Fruit fly (Drosophila melanogaster) whole organism, embryonic: ENCODE results near the gene CG4074.

Experiments used
- ATbp ChIP-seq: fragments of 200-800 bp; sonication (Bioruptor generic); optimal IDR thresholded peaks from 2 replicates; lab custom pipeline; 2017; ENCODE audit warnings: missing biosample characterization, mild to moderate bottlenecking, missing genetic modification characterization, missing genetic modification reagents
- Adf1 ChIP-seq: fragments of 200-800 bp; sonication (Bioruptor generic); IDR thresholded peaks from 2 replicates; pipeline ENCODE4 v1.3.6; 2022; ENCODE audit warnings: missing biosample characterization, missing genetic modification characterization
- Atf-2 ChIP-seq: fragments of 200-800 bp; sonication (Bioruptor generic); optimal IDR thresholded peaks from 2 replicates; lab custom pipeline; 2016; ENCODE audit warnings: missing biosample characterization, missing genetic modification characterization
- B-H2 ChIP-seq: fragments of 200-800 bp; sonication (Bioruptor generic); optimal IDR thresholded peaks from 2 replicates; lab custom pipeline; 2018; ENCODE audit warnings: missing biosample characterization, mild to moderate bottlenecking, missing genetic modification characterization
- CG10267 ChIP-seq: fragments of 200-800 bp; sonication (Bioruptor generic); optimal IDR thresholded peaks from 2 replicates; lab custom pipeline; 2018; ENCODE audit warnings: missing biosample characterization, mild to moderate bottlenecking, missing genetic modification characterization, moderate library complexity
- CG11247 ChIP-seq: fragments of 200-800 bp; sonication (Bioruptor generic); IDR thresholded peaks from 2 replicates; pipeline ENCODE4 v1.3.6; 2022; ENCODE audit warnings: missing biosample characterization, missing genetic modification characterization
- CG11695 ChIP-seq: fragments of 200-800 bp; sonication (Bioruptor generic); IDR thresholded peaks from 3 replicates; pipeline ENCODE4 v1.3.6; 2022; ENCODE audit warnings: missing biosample characterization, missing genetic modification characterization
- CG12659 ChIP-seq: fragments of 200-800 bp; sonication (Bioruptor generic); optimal IDR thresholded peaks from 3 replicates; lab custom pipeline; 2017; ENCODE audit warnings: mild to moderate bottlenecking, missing biosample characterization, missing genetic modification reagents, missing genetic modification characterization
- CG12769 ChIP-seq: fragments of 200-800 bp; sonication (Bioruptor generic); optimal IDR thresholded peaks from 2 replicates; lab custom pipeline; 2019; ENCODE audit warnings: missing biosample characterization, mild to moderate bottlenecking, missing genetic modification characterization, moderate library complexity
- CG13894 ChIP-seq: fragments of 200-800 bp; sonication (Bioruptor generic); optimal IDR thresholded peaks from 3 replicates; lab custom pipeline; 2018; ENCODE audit warnings: missing biosample characterization, mild to moderate bottlenecking, missing genetic modification characterization, moderate library complexity
- CG14014 ChIP-seq: fragments of 200-800 bp; sonication (Bioruptor generic); IDR thresholded peaks from 2 replicates; pipeline ENCODE4 v1.3.6; 2022; ENCODE audit warnings: missing biosample characterization, missing genetic modification characterization
- CG15696 ChIP-seq: fragments of 200-800 bp; sonication (Bioruptor generic); optimal IDR thresholded peaks from 2 replicates; lab custom pipeline; 2019; ENCODE audit warnings: missing biosample characterization, mild to moderate bottlenecking, missing genetic modification characterization, moderate library complexity
- CG34376 ChIP-seq: fragments of 200-800 bp; sonication (Bioruptor generic); optimal IDR thresholded peaks from 2 replicates; lab custom pipeline; 2018; ENCODE audit warnings: missing biosample characterization, mild to moderate bottlenecking, missing genetic modification characterization
- CG4820 ChIP-seq: fragments of 200-800 bp; sonication (Bioruptor generic); optimal IDR thresholded peaks from 3 replicates; lab custom pipeline; 2016; ENCODE audit warnings: missing biosample characterization, missing genetic modification characterization
- CG6175 ChIP-seq: fragments of 200-800 bp; sonication (Bioruptor generic); IDR thresholded peaks from 3 replicates; pipeline ENCODE4 v1.3.6; 2022; ENCODE audit warnings: missing biosample characterization, missing genetic modification characterization
- CG9876 ChIP-seq: fragments of 200-800 bp; sonication (Bioruptor generic); optimal IDR thresholded peaks from 2 replicates; lab custom pipeline; 2016; ENCODE audit warnings: missing biosample characterization, missing genetic modification characterization
- CoRest ChIP-seq: fragments of 200-800 bp; sonication (Bioruptor generic); optimal IDR thresholded peaks from 3 replicates; lab custom pipeline; 2018; ENCODE audit warnings: missing biosample characterization, mild to moderate bottlenecking, missing genetic modification characterization, moderate library complexity
- Dbx ChIP-seq: fragments of 200-800 bp; sonication (Bioruptor generic); IDR thresholded peaks from 3 replicates; pipeline ENCODE4 v1.3.6; 2022; ENCODE audit warnings: missing biosample characterization, missing genetic modification characterization
- Deaf1 ChIP-seq: fragments of 200-800 bp; optimal IDR thresholded peaks from 3 replicates; lab custom pipeline; 2019; ENCODE audit warnings: missing biosample characterization, mild to moderate bottlenecking, missing genetic modification characterization, moderate library complexity
- Dek ChIP-seq: fragments of 200-800 bp; sonication (Bioruptor generic); optimal IDR thresholded peaks from 3 replicates; lab custom pipeline; 2019; ENCODE audit warnings: missing biosample characterization, mild to moderate bottlenecking, missing genetic modification characterization, moderate library complexity
- Eip74EF ChIP-seq, 2 experiments: fragments of 200-800 bp in 1 of 2; fragments of >200 bp in 1 of 2; sonication (Bioruptor generic) in 1 of 2; optimal IDR thresholded peaks; 2 replicates each; lab custom pipeline; 2017 to 2019; ENCODE audit warnings: missing biosample characterization in 2 of 2, missing genetic modification characterization in 2 of 2, mild to moderate bottlenecking in 1 of 2, moderate library complexity in 1 of 2
- Fer1 ChIP-seq: fragments of 200-800 bp; sonication (Bioruptor generic); optimal IDR thresholded peaks from 2 replicates; lab custom pipeline; 2017; ENCODE audit warnings: missing biosample characterization, mild to moderate bottlenecking, missing genetic modification characterization
- Hmx ChIP-seq: fragments of 200-800 bp; sonication (Bioruptor generic); optimal IDR thresholded peaks from 2 replicates; lab custom pipeline; 2016; ENCODE audit warnings: missing biosample characterization, missing genetic modification characterization
- Med ChIP-seq: fragments of 200-800 bp; sonication (Bioruptor generic); peaks from one replicate; lab custom pipeline; 2016; ENCODE audit warnings: missing biosample characterization, missing genetic modification characterization, mild to moderate bottlenecking, inconsistent platforms, moderate library complexity
- Neu2 ChIP-seq: fragments of 200-800 bp; sonication (Bioruptor generic); optimal IDR thresholded peaks from 3 replicates; lab custom pipeline; 2016; ENCODE audit warnings: missing biosample characterization, missing genetic modification characterization, borderline replicate concordance
- Xbp1 ChIP-seq: fragments of 200-800 bp; sonication (Bioruptor generic); optimal IDR thresholded peaks from 3 replicates; lab custom pipeline; 2016; ENCODE audit warnings: missing biosample characterization, mild to moderate bottlenecking, missing genetic modification characterization
- YL-1 ChIP-seq: fragments of 200-800 bp; sonication (Bioruptor generic); optimal IDR thresholded peaks from 3 replicates; lab custom pipeline; 2017; ENCODE audit warnings: missing biosample characterization, mild to moderate bottlenecking, missing genetic modification characterization
- bsh ChIP-seq, 2 experiments: fragments of 200-800 bp; sonication (Bioruptor generic); optimal IDR thresholded peaks; 2 replicates each; lab custom pipeline; 2017 to 2018; ENCODE audit warnings: mild to moderate bottlenecking in 2 of 2, missing biosample characterization in 2 of 2, missing genetic modification characterization in 2 of 2, moderate library complexity in 1 of 2
- chinmo ChIP-seq: fragments of 200-800 bp; sonication (Bioruptor generic); IDR thresholded peaks from 4 replicates; pipeline ENCODE4 v1.3.6; 2022; ENCODE audit warnings: missing biosample characterization, missing genetic modification characterization; ENCODE audit not compliant: partially characterized antibody
- ci ChIP-seq: fragments of 200-800 bp; sonication (Bioruptor generic); IDR thresholded peaks from 3 replicates; pipeline ENCODE4 v1.3.6; 2022; ENCODE audit warnings: missing biosample characterization, missing genetic modification characterization
- inv ChIP-seq: fragments of 200-800 bp; sonication (Bioruptor generic); IDR thresholded peaks from 2 replicates; pipeline ENCODE4 v1.3.6; 2022; ENCODE audit warnings: missing biosample characterization, missing genetic modification characterization; ENCODE audit not compliant: partially characterized antibody
- kah ChIP-seq: fragments of 200-800 bp; sonication (Bioruptor generic); optimal IDR thresholded peaks from 2 replicates; lab custom pipeline; 2018; ENCODE audit warnings: missing biosample characterization, mild to moderate bottlenecking, missing genetic modification characterization
- lab ChIP-seq: fragments of 200-800 bp; sonication (Bioruptor generic); optimal IDR thresholded peaks from 3 replicates; lab custom pipeline; 2017; ENCODE audit warnings: missing biosample characterization, missing genetic modification characterization, mild to moderate bottlenecking, moderate library complexity, missing genetic modification reagents
- nerfin-1 ChIP-seq: fragments of 200-800 bp; sonication (Bioruptor generic); optimal IDR thresholded peaks from 3 replicates; lab custom pipeline; 2019; ENCODE audit warnings: missing biosample characterization, mild to moderate bottlenecking, missing genetic modification characterization, moderate library complexity
- odd ChIP-seq: fragments of 200-800 bp; sonication (Bioruptor generic); optimal IDR thresholded peaks from 2 replicates; lab custom pipeline; 2017; ENCODE audit warnings: missing biosample characterization, mild to moderate bottlenecking, missing genetic modification characterization
- pan ChIP-seq, 4 experiments: fragments of >200 bp in 3 of 4; fragments of 200-800 bp in 1 of 4; sonication (Bioruptor generic) in 1 of 4; optimal IDR thresholded peaks in 3 of 4; IDR thresholded peaks in 1 of 4; 2 replicates each; pipeline versions ENCODE4 v1.3.6 to Lab custom; 2017 to 2022; ENCODE audit warnings: missing biosample characterization in 2 of 4, missing genetic modification characterization in 2 of 4, mixed read lengths in 1 of 4
- pum ChIP-seq: fragments of 200-800 bp; sonication (Bioruptor generic); optimal IDR thresholded peaks from 2 replicates; lab custom pipeline; 2016; ENCODE audit warnings: missing biosample characterization, missing genetic modification characterization
- row ChIP-seq: fragments of 200-800 bp; sonication (Bioruptor generic); IDR thresholded peaks from 3 replicates; pipeline ENCODE4 v1.3.6; 2022; ENCODE audit warnings: missing biosample characterization, missing genetic modification characterization
- salm ChIP-seq: fragments of 200-800 bp; sonication (Bioruptor generic); optimal IDR thresholded peaks from 2 replicates; lab custom pipeline; 2018; ENCODE audit warnings: missing biosample characterization, mild to moderate bottlenecking, missing genetic modification characterization
- sqz ChIP-seq: fragments of 200-800 bp; sonication (Bioruptor generic); optimal IDR thresholded peaks from 3 replicates; lab custom pipeline; 2018; ENCODE audit warnings: missing biosample characterization, mild to moderate bottlenecking, missing genetic modification characterization
- stc ChIP-seq: fragments of 200-800 bp; sonication (Bioruptor generic); IDR thresholded peaks from 2 replicates; pipeline ENCODE4 v1.3.6; 2022; ENCODE audit warnings: missing biosample characterization, missing genetic modification characterization
- stwl ChIP-seq: fragments of 200-800 bp; sonication (Bioruptor generic); optimal IDR thresholded peaks from 3 replicates; lab custom pipeline; 2018; ENCODE audit warnings: missing biosample characterization, mild to moderate bottlenecking, missing genetic modification characterization, moderate library complexity
- ttk ChIP-seq: fragments of 200-800 bp; sonication (Bioruptor generic); IDR thresholded peaks from 2 replicates; pipeline ENCODE4 v2.1.2; 2022; ENCODE audit warnings: missing biosample characterization, missing genetic modification characterization
- unpg ChIP-seq: fragments of 200-800 bp; sonication (Bioruptor generic); optimal IDR thresholded peaks from 3 replicates; lab custom pipeline; 2018; ENCODE audit warnings: missing biosample characterization, mild to moderate bottlenecking, missing genetic modification characterization, moderate library complexity
- wdn ChIP-seq: fragments of 200-800 bp; sonication (Bioruptor generic); IDR thresholded peaks from 2 replicates; pipeline ENCODE4 v1.3.6; 2022; ENCODE audit warnings: missing biosample characterization, missing genetic modification characterization
- zfh1 ChIP-seq: fragments of 200-800 bp; sonication (Bioruptor generic); IDR thresholded peaks from 3 replicates; pipeline ENCODE4 v1.3.6; 2022; ENCODE audit warnings: missing biosample characterization, missing genetic modification characterization

Gene CG4074

dm6 chr3L:20784812-20785671 lies 15.7 kb upstream of the CG4074 start (continued):
- no peak for TF ChIP-seq bsh (GFP tag; optimal IDR thresholded peaks at IDR 0.05; lab: Kevin White, UChicago)
- peak; percentile 70 for TF ChIP-seq lab (GFP tag; lab: Kevin White, UChicago)
- TF ChIP-seq wdn (GFP tag; lab: Robert Waterston, UW), result peak; percentile 82
- peak; percentile 35; the same call in 1 of the 3 replicates for TF ChIP-seq ci
- peak; percentile 21 for TF ChIP-seq Xbp1
- peak; percentile 10 for TF ChIP-seq salm (tag; lab: Kevin White, UChicago)
- TF ChIP-seq Dek (tag; lab: Kevin White, UChicago), result peak; percentile 67
- peak; percentile 2 for TF ChIP-seq Hmx
- peak; percentile 35 for TF ChIP-seq CG15696
- TF ChIP-seq Atf-2 (GFP tag; lab: Kevin White, UChicago), result no peak
- TF ChIP-seq Adf1 (GFP tag; lab: Robert Waterston, UW), result peak; percentile 16; the same call in 1 of the 2 replicates
- TF ChIP-seq CG12659 (GFP tag; lab: Kevin White, UChicago), result peak; percentile 60
- TF ChIP-seq CG14014 (GFP tag; lab: Robert Waterston, UW), result peak; percentile 26; the same call in 1 of the 2 replicates
- TF ChIP-seq Eip74EF (GFP tag; optimal IDR thresholded peaks at IDR 0.05; lab: Kevin White, UChicago), result peak in 1 of 2 experiments; percentile 56
- TF ChIP-seq unpg (GFP tag; lab: Kevin White, UChicago), result peak; percentile 8
- TF ChIP-seq CG6175 (GFP tag; lab: Robert Waterston, UW), result no peak
- TF ChIP-seq B-H2 (GFP tag; lab: Kevin White, UChicago), result peak; percentile 32
- TF ChIP-seq CG9876 (GFP tag; lab: Kevin White, UChicago), result peak; percentile 15
- no peak for TF ChIP-seq ttk (GFP tag; lab: Robert Waterston, UW)
- no peak for TF ChIP-seq pan (optimal IDR thresholded peaks at IDR 0.05; lab: Kevin White, UChicago)
- TF ChIP-seq pan (GFP tag; optimal IDR thresholded peaks at IDR 0.05 in 1 of 2, IDR thresholded peaks at IDR 0.05 in 1 of 2), result no peak
- TF ChIP-seq CG12769 (tag; lab: Kevin White, UChicago), result peak; percentile 33
- TF ChIP-seq CG11247, result 0 out of 2 replicates have a peak, but pooled peaks have one; percentile 15
- peak; percentile 39 for TF ChIP-seq CG34376
- TF ChIP-seq Med, result peak; percentile 84
- peak; percentile 40 for TF ChIP-seq odd (GFP tag; lab: Kevin White, UChicago)
- TF ChIP-seq CG11695 (GFP tag; lab: Robert Waterston, UW), result peak; percentile 41; the same call in 1 of the 3 replicates
- TF ChIP-seq Fer1 (GFP tag; lab: Kevin White, UChicago), result peak; percentile 51
- TF ChIP-seq CG10267 (tag; lab: Kevin White, UChicago), result peak; percentile 49
- peak; percentile 78 for TF ChIP-seq CG13894 (tag; lab: Kevin White, UChicago)
- peak; percentile 70 for TF ChIP-seq kah (GFP tag; lab: Kevin White, UChicago)
- TF ChIP-seq pum, result no peak
- TF ChIP-seq CG4820 (GFP tag; lab: Kevin White, UChicago), result no peak
- TF ChIP-seq stwl (tag; lab: Kevin White, UChicago), result peak; percentile 8
- TF ChIP-seq ATbp (GFP tag; lab: Kevin White, UChicago), result peak; percentile 22
- TF ChIP-seq stc, result peak; percentile 25; the same call in 1 of the 2 replicates
- peak; percentile 69; the same call in 2 of the 3 replicates for TF ChIP-seq Dbx (GFP tag; lab: Robert Waterston, UW)
- peak; percentile 84 for TF ChIP-seq sqz (GFP tag; lab: Kevin White, UChicago)
- peak; percentile 93 for TF ChIP-seq row
- TF ChIP-seq Deaf1 (tag; lab: Kevin White, UChicago), result peak; percentile 35
- TF ChIP-seq zfh1 (GFP tag; lab: Robert Waterston, UW), result 0 out of 3 replicates have a peak, but pooled peaks have one; percentile 52
- peak; percentile 9 for TF ChIP-seq YL-1 (GFP tag; lab: Kevin White, UChicago)
- TF ChIP-seq CoRest (tag; lab: Kevin White, UChicago), result peak; percentile 63
- peak; percentile 79; the same call in 3 of the 4 replicates for TF ChIP-seq chinmo (GFP tag; lab: Robert Waterston, UW)
- peak; percentile 5 for TF ChIP-seq nerfin-1 (tag; lab: Kevin White, UChicago)
- TF ChIP-seq inv (GFP tag; lab: Robert Waterston, UW), result 0 out of 2 replicates have a peak, but pooled peaks have one; percentile 27
- TF ChIP-seq Neu2, result peak; percentile 17
